Fruit fly (Drosophila melanogaster): ENCODE measurements around the gene nrv1.

nrv1 gene

DNA sequence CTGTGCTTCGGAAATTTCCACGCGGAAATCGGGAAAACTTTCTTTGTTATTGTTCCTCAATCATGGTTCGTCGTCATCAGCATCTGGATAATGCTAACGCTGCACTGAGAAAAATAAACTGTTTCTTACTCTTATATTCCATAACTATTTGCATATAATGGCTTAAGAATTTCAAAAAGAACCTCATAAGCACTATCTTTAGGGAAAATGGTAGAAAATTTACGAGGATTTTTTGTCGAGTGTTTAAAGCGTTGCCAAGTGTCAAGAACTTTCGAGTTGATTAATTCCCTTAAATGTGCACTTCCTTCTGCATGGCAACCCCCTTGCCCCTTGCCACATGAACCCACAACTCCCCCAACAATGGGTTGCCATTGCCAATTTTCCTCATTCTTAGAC is 1.3 kb upstream of the nrv1 start (continued):
- TF ChIP-seq CG14710 (tag; optimal IDR thresholded peaks at IDR 0.05) (peak; percentile 38), CG18476 (GFP tag; optimal IDR thresholded peaks at IDR 0.05) (peak; percentile 23), Spps (tag; optimal IDR thresholded peaks at IDR 0.05) (peak; percentile 55), Dip3 (GFP tag; optimal IDR thresholded peaks at IDR 0.05) (peak; percentile 16), CG7271 (tag; optimal IDR thresholded peaks at IDR 0.05) (peak; percentile 35), Hr3 (GFP tag; optimal IDR thresholded peaks at IDR 0.05) (peak; percentile 13), Camta (GFP tag; optimal IDR thresholded peaks at IDR 0.05) (peak; percentile 51), psq (GFP tag; optimal IDR thresholded peaks at IDR 0.05) (no peak), Mes4 (GFP tag; optimal IDR thresholded peaks at IDR 0.05) (peak; percentile 44), Dek (tag; optimal IDR thresholded peaks at IDR 0.05) (peak; percentile 25), CG15073 (GFP tag; optimal IDR thresholded peaks at IDR 0.05) (peak; percentile 6), wor (GFP tag; IDR thresholded peaks at IDR 0.05) (no peak), CG10979 (tag; optimal IDR thresholded peaks at IDR 0.05) (peak; percentile 83), CG13424 (tag; optimal IDR thresholded peaks at IDR 0.05) (peak; percentile 48), fru (optimal IDR thresholded peaks at IDR 0.05) (no peak), ab (GFP tag; optimal IDR thresholded peaks at IDR 0.05) (peak; percentile 14), CG12104 (GFP tag; optimal IDR thresholded peaks at IDR 0.05) (peak; percentile 2), CG1792 (GFP tag; optimal IDR thresholded peaks at IDR 0.05) (no peak), lbe (GFP tag; optimal IDR thresholded peaks at IDR 0.05) (no peak), fd3F (GFP tag; optimal IDR thresholded peaks at IDR 0.05) (peak; percentile 36), Eip74EF (GFP tag; optimal IDR thresholded peaks at IDR 0.05) (peak in 1 of 2 experiments; percentile 75), sima (GFP tag; optimal IDR thresholded peaks at IDR 0.05) (peak; percentile 31), CG32532 (GFP tag; IDR thresholded peaks at IDR 0.05) (peak; percentile 48; the same call in 1 of the 2 replicates), CG42726 (GFP tag; IDR thresholded peaks at IDR 0.05; ENCODE audit: partially characterized antibody) (no peak), dpn (GFP tag; optimal IDR thresholded peaks at IDR 0.05) (peak; percentile 54 to 61), CG10209 (GFP tag; optimal IDR thresholded peaks at IDR 0.05) (peak; percentile 21), CG10147 (GFP tag; optimal IDR thresholded peaks at IDR 0.05) (peak; percentile 4), CG17829 (tag; optimal IDR thresholded peaks at IDR 0.05) (peak; percentile 45), her (GFP tag; optimal IDR thresholded peaks at IDR 0.05) (peak; percentile 12), D19A (tag; optimal IDR thresholded peaks at IDR 0.05) (peak; percentile 67), CG6175 (GFP tag; IDR thresholded peaks at IDR 0.05) (no peak), sd (tag; optimal IDR thresholded peaks at IDR 0.05) (no peak), CG7839 (tag; optimal IDR thresholded peaks at IDR 0.05) (peak; percentile 71), Elba2 (GFP tag; optimal IDR thresholded peaks at IDR 0.05) (no peak), chn (GFP tag; optimal IDR thresholded peaks at IDR 0.05) (no peak), slp2 (GFP tag; optimal IDR thresholded peaks at IDR 0.05) (peak; percentile 44), CG8944 (GFP tag; optimal IDR thresholded peaks at IDR 0.05) (no peak), CG30403 (GFP tag; optimal IDR thresholded peaks at IDR 0.05) (peak; percentile 44), CG4854 (GFP tag; optimal IDR thresholded peaks at IDR 0.05) (peak; percentile 63), CTCF (GFP tag; optimal IDR thresholded peaks at IDR 0.05) (no peak), ara (GFP tag; IDR thresholded peaks at IDR 0.05) (peak; percentile 56; the same call in 1 of the 2 replicates), Gug (GFP tag; IDR thresholded peaks at IDR 0.05) (peak; percentile 32; the same call in 1 of the 4 replicates), CG1647 (GFP tag; optimal IDR thresholded peaks at IDR 0.05) (peak; percentile 38), kay (GFP tag; optimal IDR thresholded peaks at IDR 0.05) (no peak), slbo (GFP tag; IDR thresholded peaks at IDR 0.05) (peak; percentile 68), CG4404 (GFP tag; IDR thresholded peaks at IDR 0.05) (no peak), CG8924 (tag; optimal IDR thresholded peaks at IDR 0.05) (peak; percentile 14), CG12391 (tag; optimal IDR thresholded peaks at IDR 0.05) (peak; percentile 44), wdn (GFP tag; IDR thresholded peaks at IDR 0.05) (no peak), HmgD (GFP tag; optimal IDR thresholded peaks at IDR 0.05) (no peak), CG11695 (GFP tag; IDR thresholded peaks at IDR 0.05) (peak; percentile 20; the same call in 1 of the 3 replicates), CG15269 (tag; optimal IDR thresholded peaks at IDR 0.05) (peak; percentile 11)
